Worm (Caenorhabditis elegans) whole organism, early embryonic: ENCODE results near the gene Y50D4A.6.
A peak's percentile ranks its signal among the peaks of the same experiment; 100 is the strongest.

ENCODE experiments used
- B0310.2 ChIP-seq: sonication (generic microtip); optimal IDR thresholded peaks from 2 replicates; lab custom pipeline; 2016; ENCODE audit warnings: mild to moderate bottlenecking, missing genetic modification characterization, missing compliant biosample characterization
- F13C5.2 ChIP-seq: sonication (generic microtip); optimal IDR thresholded peaks from 2 replicates; lab custom pipeline; 2017; ENCODE audit warnings: mild to moderate bottlenecking, missing genetic modification characterization, inconsistent platforms, missing compliant biosample characterization
- aly-1 ChIP-seq: sonication (generic microtip); optimal IDR thresholded peaks from 2 replicates; lab custom pipeline; 2016; ENCODE audit warnings: missing genetic modification characterization, missing compliant biosample characterization
- ama-1 ChIP-seq: fragments of 150-350 bp; optimal IDR thresholded peaks from 2 replicates; lab custom pipeline; 2014
- ceh-13 ChIP-seq: fragments of 200-800 bp; sonication (Bioruptor generic); optimal IDR thresholded peaks from 2 replicates; lab custom pipeline; 2018; ENCODE audit warnings: mild to moderate bottlenecking, missing genetic modification characterization, missing compliant biosample characterization
- ceh-36 ChIP-seq: sonication (generic microtip); optimal IDR thresholded peaks from 2 replicates; lab custom pipeline; 2016; ENCODE audit warnings: missing genetic modification characterization, inconsistent platforms, missing compliant biosample characterization
- ets-7 ChIP-seq: sonication (generic microtip); optimal IDR thresholded peaks from 2 replicates; lab custom pipeline; 2016; ENCODE audit warnings: missing genotype, missing genetic modification characterization, missing compliant biosample characterization
- flt-1 ChIP-seq: fragments of 200-800 bp; sonication (Bioruptor generic); IDR thresholded peaks from 2 replicates; pipeline ENCODE4 v1.3.6; 2022; ENCODE audit warnings: missing genetic modification characterization, missing compliant biosample characterization
- hmbx-1 ChIP-seq: sonication (generic microtip); optimal IDR thresholded peaks from 2 replicates; lab custom pipeline; 2016; ENCODE audit warnings: mild to moderate bottlenecking, missing genetic modification characterization, missing compliant biosample characterization
- hmg-4 ChIP-seq: fragments of 200-800 bp; sonication (Bioruptor generic); optimal IDR thresholded peaks from 2 replicates; lab custom pipeline; 2018; ENCODE audit warnings: mild to moderate bottlenecking, missing genetic modification characterization, missing compliant biosample characterization
- hnd-1 ChIP-seq: sonication (generic microtip); optimal IDR thresholded peaks from 2 replicates; lab custom pipeline; 2016; ENCODE audit warnings: missing genetic modification characterization, missing compliant biosample characterization
- pes-1 ChIP-seq: fragments of 200-800 bp; sonication (Bioruptor generic); IDR thresholded peaks from 2 replicates; pipeline ENCODE4 v1.3.6; 2022; ENCODE audit warnings: missing genetic modification reagents, missing genetic modification characterization, missing compliant biosample characterization
- scrt-1 ChIP-seq: fragments of 200-800 bp; sonication (Bioruptor generic); IDR thresholded peaks from 2 replicates; pipeline ENCODE4 v1.3.6; 2022; ENCODE audit warnings: missing genetic modification characterization, missing compliant biosample characterization
- sea-1 ChIP-seq: fragments of 200-800 bp; sonication (Bioruptor generic); conservative IDR thresholded peaks from 2 replicates; pipeline ENCODE4 v1.3.6; 2022; ENCODE audit warnings: missing genetic modification characterization, missing compliant biosample characterization
- tbx-11 ChIP-seq: fragments of 200-800 bp; sonication (Bioruptor generic); IDR thresholded peaks from 2 replicates; pipeline ENCODE4 v1.3.6; 2022; ENCODE audit warnings: missing genetic modification characterization, missing compliant biosample characterization
- tbx-37 ChIP-seq: fragments of 200-800 bp; sonication (Bioruptor generic); conservative IDR thresholded peaks from 2 replicates; pipeline ENCODE4 v1.3.6; 2022; ENCODE audit warnings: missing genetic modification reagents, missing genetic modification characterization, missing compliant biosample characterization
- tra-4 ChIP-seq: sonication (generic microtip); optimal IDR thresholded peaks from 2 replicates; lab custom pipeline; 2017; ENCODE audit warnings: missing genetic modification characterization, missing compliant biosample characterization

Gene Y50D4A.6

DNA sequence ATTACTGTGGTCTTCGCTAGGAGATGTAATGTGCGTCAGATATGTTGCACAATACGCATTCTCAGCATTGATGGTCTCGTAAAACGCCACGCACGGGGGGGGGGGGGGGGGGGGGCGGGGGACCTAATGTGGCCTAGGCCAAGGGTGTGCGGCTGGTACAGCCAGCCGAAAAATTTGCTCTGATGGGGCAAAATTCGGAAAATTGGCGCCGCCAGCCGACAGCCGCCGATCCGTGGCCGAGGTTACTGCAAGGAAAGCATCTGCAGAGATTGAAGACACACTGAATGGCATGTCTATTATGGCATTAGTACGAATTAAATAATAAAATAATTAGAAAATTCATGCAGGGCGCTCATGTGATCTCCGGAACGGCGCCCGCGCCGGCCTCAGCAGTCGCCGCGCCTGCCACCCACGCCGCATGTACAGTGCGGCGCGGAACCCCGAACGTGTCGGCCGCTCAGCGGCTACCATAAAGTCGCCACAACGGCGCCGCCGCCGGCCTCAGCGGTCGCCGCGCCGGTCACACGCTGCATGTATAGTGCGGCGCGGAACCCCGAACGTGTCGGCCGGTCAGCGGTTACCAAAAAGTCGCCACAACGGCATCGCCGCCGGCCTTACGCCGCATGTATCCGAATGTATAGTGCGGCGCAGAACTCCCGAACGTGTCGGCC, at the start of gene Y50D4A.6:
TSS of gene Y50D4A.6 (minus strand) at position 51 of the 671 bp plus-strand sequence.
- TF ChIP-seq aly-1 (tag; lab: Kevin White, UChicago) = no peak
- TF ChIP-seq hmbx-1 (tag; lab: Kevin White, UChicago) = no peak
- no peak for TF ChIP-seq B0310.2 (tag; lab: Kevin White, UChicago)
- no peak for TF ChIP-seq tbx-11

DNA sequence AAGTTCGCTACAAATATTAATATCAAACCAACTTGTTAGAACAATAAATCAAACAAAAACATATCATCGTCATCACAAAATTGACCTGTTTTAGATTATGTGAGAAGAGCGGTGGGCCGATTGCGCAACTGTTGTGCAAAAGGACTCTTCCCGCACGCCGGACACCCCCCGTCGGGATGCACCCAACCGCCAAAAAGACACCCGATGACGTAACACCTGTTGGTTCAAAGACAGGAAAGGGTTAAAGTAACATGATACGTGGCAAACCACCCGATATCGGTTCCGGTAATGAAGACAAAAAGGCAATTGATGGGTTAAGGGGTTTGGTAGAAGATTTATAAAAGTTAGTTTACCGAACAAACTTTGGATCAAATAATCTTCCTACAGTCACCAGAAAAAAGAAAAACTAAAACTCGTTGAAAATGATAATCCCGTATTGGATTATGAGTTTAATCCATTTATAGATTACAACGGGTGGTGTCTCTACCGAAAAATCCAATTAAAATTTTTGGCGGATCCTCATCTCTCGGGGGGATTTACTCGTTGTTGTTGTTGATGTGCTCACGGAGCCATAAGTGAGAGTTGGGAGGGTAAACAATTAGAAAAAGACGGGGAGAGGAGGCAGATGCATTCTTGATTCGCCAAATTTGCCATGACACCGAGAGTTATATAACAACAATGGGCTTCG, 45.1 kb upstream of the Y50D4A.6 start:
- TF ChIP-seq aly-1 (tag; lab: Kevin White, UChicago) = no peak
- 0 out of 2 replicates have a peak, but pooled peaks have one; percentile 34 for TF ChIP-seq sea-1 (GFP tag; lab: Robert Waterston, UW)

ce11 chrV:1243011-1243410, 43.9 kb upstream of the Y50D4A.6 start:
- TF ChIP-seq hmbx-1 (tag; lab: Kevin White, UChicago) = no peak

ce11 chrV:1242432-1242831, 43.4 kb upstream of the Y50D4A.6 start:
- peak; percentile 73 for TF ChIP-seq ceh-36 (tag; lab: Kevin White, UChicago)
- TF ChIP-seq ets-7 = no peak

- TF ChIP-seq scrt-1 (GFP tag; lab: Robert Waterston, UW) (no peak), ceh-36 (tag; lab: Kevin White, UChicago) (peak; percentile 90), tra-4 (no peak), tbx-37 (GFP tag; lab: Robert Waterston, UW) (no peak)
Measured at ce11 chrV:1236333-1237068, 37.4 kb upstream of the Y50D4A.6 start.

DNA sequence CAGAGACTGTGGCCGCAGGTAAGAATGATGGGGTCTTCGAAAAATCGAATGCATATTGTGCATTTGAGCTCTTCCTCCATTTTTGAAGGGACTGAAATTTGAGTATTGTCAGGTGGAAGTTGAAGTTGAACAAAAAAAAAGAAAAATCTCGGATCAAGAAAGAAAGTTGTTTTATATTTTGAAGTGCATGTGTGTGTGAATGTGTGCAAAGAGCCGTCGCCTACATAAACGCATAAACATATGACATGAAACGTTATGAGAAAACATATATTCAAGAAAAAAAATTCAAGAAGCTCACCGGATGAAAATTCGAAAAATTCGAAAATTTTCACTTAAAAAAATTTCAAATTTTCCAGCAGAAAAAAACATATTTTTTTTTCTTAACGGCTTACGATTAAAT, 36.3 kb upstream of the Y50D4A.6 start, which contains the start of gene madd-2:
TSS of gene madd-2 (minus strand) at position 101 of the 400 bp plus-strand sequence.
- no peak for TF ChIP-seq B0310.2 (tag; lab: Kevin White, UChicago)
- TF ChIP-seq ets-7 = no peak
- no peak for TF ChIP-seq tbx-11
- no peak for TF ChIP-seq ama-1 (lab: Kevin White, UChicago)
- no peak for TF ChIP-seq sea-1 (GFP tag; lab: Robert Waterston, UW)

ce11 chrV:1232574-1232973, 33.5 kb upstream of the Y50D4A.6 start:
- TF ChIP-seq tra-4 = no peak
- no peak for TF ChIP-seq hmbx-1 (tag; lab: Kevin White, UChicago)
- no peak for TF ChIP-seq ceh-36 (tag; lab: Kevin White, UChicago)
- no peak for TF ChIP-seq pes-1 (GFP tag; lab: Robert Waterston, UW)
- TF ChIP-seq B0310.2 (tag; lab: Kevin White, UChicago) = no peak
- TF ChIP-seq flt-1 (GFP tag; lab: Robert Waterston, UW) = no peak
- no peak for TF ChIP-seq aly-1 (tag; lab: Kevin White, UChicago)
- TF ChIP-seq ceh-13 (GFP tag; lab: Kevin White, UChicago) = no peak
- no peak for TF ChIP-seq ama-1 (lab: Kevin White, UChicago)
- TF ChIP-seq hnd-1 = no peak
- no peak for TF ChIP-seq tbx-37 (GFP tag; lab: Robert Waterston, UW)
- TF ChIP-seq F13C5.2 (tag; lab: Kevin White, UChicago) = no peak
- no peak for TF ChIP-seq sea-1 (GFP tag; lab: Robert Waterston, UW)
- TF ChIP-seq scrt-1 (GFP tag; lab: Robert Waterston, UW) = no peak
- TF ChIP-seq ets-7 = no peak
- no peak for TF ChIP-seq hmg-4 (GFP tag; lab: Kevin White, UChicago)
- no peak for TF ChIP-seq tbx-11

ce11 chrV:1230540-1230939, 31.5 kb upstream of the Y50D4A.6 start:
- TF ChIP-seq pes-1 (GFP tag; lab: Robert Waterston, UW) = 0 out of 2 replicates have a peak, but pooled peaks have one; percentile 12
- TF ChIP-seq F13C5.2 (tag; lab: Kevin White, UChicago) = no peak
- TF ChIP-seq ceh-36 (tag; lab: Kevin White, UChicago) = peak; percentile 92
